Fruit fly (Drosophila melanogaster) whole organism, wandering third instar larva: Measurements from ENCODE around the gene CG31609.

Source experiments
- Abd-B ChIP-seq: fragments of >200 bp; optimal IDR thresholded peaks from 2 replicates; lab custom pipeline; 2017; ENCODE audit warnings: missing biosample characterization, missing genetic modification characterization
- CG9705 ChIP-seq: fragments of 200-800 bp; sonication (Bioruptor generic); optimal IDR thresholded peaks from 2 replicates; lab custom pipeline; 2018; ENCODE audit warnings: missing biosample characterization, mild to moderate bottlenecking, missing genetic modification characterization
- CrebA ChIP-seq: fragments of 200-800 bp; sonication (Bioruptor generic); optimal IDR thresholded peaks from 2 replicates; lab custom pipeline; 2016; ENCODE audit warnings: missing biosample characterization, mild to moderate bottlenecking, missing genetic modification characterization, borderline replicate concordance
- Dfd ChIP-seq: fragments of >200 bp; optimal IDR thresholded peaks from 2 replicates; lab custom pipeline; 2017; ENCODE audit warnings: missing biosample characterization, missing genetic modification characterization
- Dif ChIP-seq: fragments of 200-275, 200-300 bp; sonication (Bioruptor generic); optimal IDR thresholded peaks from 2 replicates; lab custom pipeline; 2018; ENCODE audit warnings: missing biosample characterization, missing genetic modification characterization; ENCODE audit not compliant: partially characterized antibody
- HLH106 ChIP-seq: fragments of 200-800 bp; optimal IDR thresholded peaks from 3 replicates; lab custom pipeline; 2019; ENCODE audit warnings: missing biosample characterization, mild to moderate bottlenecking, missing genetic modification characterization, moderate library complexity
- Hnf4 ChIP-seq: fragments of 200-800 bp; sonication (Bioruptor generic); optimal IDR thresholded peaks from 2 replicates; lab custom pipeline; 2016; ENCODE audit warnings: missing biosample characterization, mild to moderate bottlenecking, missing genetic modification characterization
- Hr78 ChIP-seq: fragments of >200 bp; optimal IDR thresholded peaks from 2 replicates; lab custom pipeline; 2017; ENCODE audit warnings: missing biosample characterization, missing genetic modification characterization
- Jra ChIP-seq: sonication (Bioruptor generic); optimal IDR thresholded peaks from 2 replicates; lab custom pipeline; 2016; ENCODE audit warnings: missing biosample characterization, missing genetic modification characterization
- Mio ChIP-seq: sonication (Bioruptor generic); optimal IDR thresholded peaks from 2 replicates; lab custom pipeline; 2016; ENCODE audit warnings: missing biosample characterization, missing genetic modification characterization
- Myc ChIP-seq: fragments of >200 bp; optimal IDR thresholded peaks from 2 replicates; lab custom pipeline; 2017
- N ChIP-seq: fragments of >200 bp; optimal IDR thresholded peaks from 2 replicates; lab custom pipeline; 2018; ENCODE audit warnings: missing biosample characterization, missing external identifiers, missing genetic modification characterization
- OdsH ChIP-seq: fragments of 200-800 bp; sonication (Bioruptor generic); optimal IDR thresholded peaks from 2 replicates; lab custom pipeline; 2016; ENCODE audit warnings: missing biosample characterization, mild to moderate bottlenecking, missing genetic modification characterization
- Sp1 ChIP-seq: fragments of 200-800 bp; sonication (Bioruptor generic); optimal IDR thresholded peaks from 3 replicates; lab custom pipeline; 2019; ENCODE audit warnings: missing biosample characterization, mild to moderate bottlenecking, missing genetic modification characterization, moderate library complexity
- Vsx2 ChIP-seq: fragments of 200-300, 225-300 bp; sonication (Bioruptor generic); optimal IDR thresholded peaks from 2 replicates; lab custom pipeline; 2018; ENCODE audit warnings: missing biosample characterization, missing genetic modification characterization; ENCODE audit not compliant: partially characterized antibody
- br ChIP-seq: fragments of 200-800 bp; sonication (Bioruptor generic); optimal IDR thresholded peaks from 2 replicates; lab custom pipeline; 2016; ENCODE audit warnings: missing biosample characterization, missing genetic modification characterization
- brk ChIP-seq: fragments of 200-800 bp; sonication (Bioruptor generic); optimal IDR thresholded peaks from 2 replicates; lab custom pipeline; 2016; ENCODE audit warnings: missing biosample characterization, mild to moderate bottlenecking, missing genetic modification characterization
- dmrt93B ChIP-seq: fragments of 200-800 bp; sonication (Bioruptor generic); optimal IDR thresholded peaks from 2 replicates; lab custom pipeline; 2018; ENCODE audit warnings: missing biosample characterization, mild to moderate bottlenecking, missing genetic modification characterization
- dsf ChIP-seq: sonication (Bioruptor generic); optimal IDR thresholded peaks from 2 replicates; lab custom pipeline; 2016; ENCODE audit warnings: missing biosample characterization, missing genetic modification characterization, borderline replicate concordance
- ey ChIP-seq: fragments of 200-800 bp; sonication (Bioruptor generic); optimal IDR thresholded peaks from 2 replicates; lab custom pipeline; 2016; ENCODE audit warnings: missing biosample characterization, missing genetic modification characterization
- foxo ChIP-seq, 2 experiments: fragments of 200-800 bp; sonication (Bioruptor generic); optimal IDR thresholded peaks; 2 replicates in 1 of 2; 3 replicates in 1 of 2; lab custom pipeline; 2016 to 2017; ENCODE audit warnings: missing biosample characterization in 2 of 2, missing genetic modification characterization in 2 of 2
- fru ChIP-seq: fragments of 200-800 bp; sonication (Bioruptor generic); optimal IDR thresholded peaks from 3 replicates; lab custom pipeline; 2016; ENCODE audit warnings: missing biosample characterization, mild to moderate bottlenecking, missing genetic modification characterization
- h ChIP-seq: fragments of 200-800 bp; sonication (Bioruptor generic); optimal IDR thresholded peaks from 3 replicates; lab custom pipeline; 2016; ENCODE audit warnings: missing biosample characterization, mild to moderate bottlenecking, missing genetic modification characterization
- lola ChIP-seq: fragments of >200 bp; optimal IDR thresholded peaks from 2 replicates; lab custom pipeline; 2017; ENCODE audit warnings: missing biosample characterization, missing genetic modification characterization
- pan ChIP-seq: fragments of >200 bp; optimal IDR thresholded peaks from 2 replicates; lab custom pipeline; 2017
- psq ChIP-seq: fragments of 200-800 bp; sonication (Bioruptor generic); optimal IDR thresholded peaks from 3 replicates; lab custom pipeline; 2017; ENCODE audit warnings: missing biosample characterization, mild to moderate bottlenecking, missing genetic modification characterization, moderate library complexity
- rgr ChIP-seq: fragments of 200-800 bp; sonication (Bioruptor generic); optimal IDR thresholded peaks from 3 replicates; lab custom pipeline; 2016; ENCODE audit warnings: missing biosample characterization, mild to moderate bottlenecking, missing genetic modification characterization
- sage ChIP-seq: fragments of 200-800 bp; sonication (Bioruptor generic); optimal IDR thresholded peaks from 2 replicates; lab custom pipeline; 2016; ENCODE audit warnings: missing biosample characterization, mild to moderate bottlenecking, missing genetic modification characterization
- sv ChIP-seq: fragments of 200-800 bp; sonication (Bioruptor generic); optimal IDR thresholded peaks from 3 replicates; lab custom pipeline; 2016; ENCODE audit warnings: missing biosample characterization, missing genetic modification characterization
- tai ChIP-seq: sonication (Bioruptor generic); optimal IDR thresholded peaks from 2 replicates; lab custom pipeline; 2016; ENCODE audit warnings: missing biosample characterization, missing genetic modification characterization
- usp ChIP-seq: fragments of >200 bp; optimal IDR thresholded peaks from 2 replicates; lab custom pipeline; 2017; ENCODE audit warnings: missing biosample characterization, missing genetic modification characterization
- woc ChIP-seq: sonication (Bioruptor generic); optimal IDR thresholded peaks from 2 replicates; lab custom pipeline; 2016; ENCODE audit warnings: missing biosample characterization, mild to moderate bottlenecking, missing genetic modification characterization

The CG31609 gene

dm6 chr2L:9097263-9097662, at the start of gene CG31609:
CG31609 (plus strand) TSS chr2L:9097563.
- TF ChIP-seq fru (GFP tag; lab: Kevin White, UChicago) (no peak), HLH106 (no peak), Myc (no peak), Dfd (GFP tag; lab: Kevin White, UChicago) (no peak), CG9705 (GFP tag; lab: Kevin White, UChicago) (no peak), h (GFP tag; lab: Kevin White, UChicago) (no peak), rgr (GFP tag; lab: Kevin White, UChicago) (no peak), dsf (GFP tag; lab: Kevin White, UChicago) (no peak), Mio (GFP tag; lab: Kevin White, UChicago) (no peak), OdsH (GFP tag; lab: Kevin White, UChicago) (no peak), woc (no peak), sv (no peak), Abd-B (GFP tag; lab: Kevin White, UChicago) (no peak), Jra (GFP tag; lab: Kevin White, UChicago) (no peak), sage (GFP tag; lab: Kevin White, UChicago) (no peak), pan (no peak)

dm6 chr2L:9067124-9067523, 30.2 kb upstream of the CG31609 start:
- no peak for TF ChIP-seq lola (GFP tag; lab: Kevin White, UChicago)
- TF ChIP-seq pan = no peak
- TF ChIP-seq Hnf4 (GFP tag; lab: Kevin White, UChicago) = no peak
- no peak for TF ChIP-seq psq (GFP tag; lab: Kevin White, UChicago)
- TF ChIP-seq br (GFP tag; lab: Kevin White, UChicago) = no peak
- TF ChIP-seq brk (GFP tag; lab: Kevin White, UChicago) = no peak
- no peak for TF ChIP-seq N (GFP tag; lab: Kevin White, UChicago)
- no peak for TF ChIP-seq fru (GFP tag; lab: Kevin White, UChicago)
- no peak for TF ChIP-seq CG9705 (GFP tag; lab: Kevin White, UChicago)
- no peak for TF ChIP-seq Myc
- TF ChIP-seq sv = no peak
- TF ChIP-seq sage (GFP tag; lab: Kevin White, UChicago) = no peak
- TF ChIP-seq dsf (GFP tag; lab: Kevin White, UChicago) = no peak
- no peak for TF ChIP-seq tai
- no peak for TF ChIP-seq Hr78 (GFP tag; lab: Kevin White, UChicago)

- TF ChIP-seq CrebA (GFP tag; lab: Kevin White, UChicago) (no peak), h (GFP tag; lab: Kevin White, UChicago) (no peak), rgr (GFP tag; lab: Kevin White, UChicago) (no peak), Hnf4 (GFP tag; lab: Kevin White, UChicago) (no peak), OdsH (GFP tag; lab: Kevin White, UChicago) (no peak), fru (GFP tag; lab: Kevin White, UChicago) (no peak), Hr78 (GFP tag; lab: Kevin White, UChicago) (no peak), tai (no peak), HLH106 (no peak), pan (no peak), usp (GFP tag; lab: Kevin White, UChicago) (no peak), psq (GFP tag; lab: Kevin White, UChicago) (no peak)
- TF ChIP-seq, all 38 proteins: peak for 0
These were observed 26.2 kb upstream of the CG31609 start, which contains the start of gene DIP-zeta for dm6 chr2L:9071094-9071612. DIP-zeta (minus strand) TSS chr2L:9071164.

dm6 chr2L:9076821-9077220, 20.5 kb upstream of the CG31609 start, which contains the start of gene CG12439:
CG12439 (plus strand) TSS chr2L:9077121.
- TF ChIP-seq foxo (GFP tag; optimal IDR thresholded peaks at IDR 0.05; lab: Kevin White, UChicago) (no peak), dmrt93B (no peak), h (GFP tag; lab: Kevin White, UChicago) (no peak), Dfd (GFP tag; lab: Kevin White, UChicago) (no peak), br (GFP tag; lab: Kevin White, UChicago) (no peak), Vsx2 (GFP tag; lab: Kevin White, UChicago) (no peak), sage (GFP tag; lab: Kevin White, UChicago) (no peak), Mio (GFP tag; lab: Kevin White, UChicago) (no peak), sv (no peak), Dif (GFP tag; lab: Kevin White, UChicago) (no peak), Sp1 (GFP tag; lab: Kevin White, UChicago) (no peak), Myc (no peak), ey (GFP tag; lab: Kevin White, UChicago) (no peak), tai (no peak), usp (GFP tag; lab: Kevin White, UChicago) (no peak), Abd-B (GFP tag; lab: Kevin White, UChicago) (no peak)
